Fruit fly (Drosophila melanogaster) whole organism, embryonic: ENCODE results near the gene CG13603.
A peak's percentile ranks its signal among the peaks of the same experiment; 100 is the strongest.

Source experiments
- Ada2b ChIP-seq: fragments of 200-800 bp; sonication (Bioruptor generic); IDR thresholded peaks from 2 replicates; pipeline ENCODE4 v1.3.6; 2022; ENCODE audit warnings: missing biosample characterization, missing genetic modification characterization
- B-H2 ChIP-seq: fragments of 200-800 bp; sonication (Bioruptor generic); optimal IDR thresholded peaks from 2 replicates; lab custom pipeline; 2018; ENCODE audit warnings: missing biosample characterization, mild to moderate bottlenecking, missing genetic modification characterization
- CG11504 ChIP-seq: fragments of 200-800 bp; sonication (Bioruptor generic); optimal IDR thresholded peaks from 3 replicates; lab custom pipeline; 2019; ENCODE audit warnings: missing biosample characterization, mild to moderate bottlenecking, missing genetic modification characterization, moderate library complexity
- CG15601 ChIP-seq: fragments of 200-800 bp; sonication (Bioruptor generic); optimal IDR thresholded peaks from 3 replicates; lab custom pipeline; 2019; ENCODE audit warnings: missing biosample characterization, mild to moderate bottlenecking, missing genetic modification characterization, moderate library complexity
- CG16813 ChIP-seq: fragments of 200-800 bp; sonication (Bioruptor generic); IDR thresholded peaks from 3 replicates; pipeline ENCODE4 v1.3.6; 2022; ENCODE audit warnings: missing biosample characterization, missing genetic modification characterization; ENCODE audit not compliant: partially characterized antibody
- CG17186 ChIP-seq: fragments of 200-800 bp; sonication (Bioruptor generic); optimal IDR thresholded peaks from 3 replicates; lab custom pipeline; 2017; ENCODE audit warnings: missing biosample characterization, missing genetic modification reagents, missing genetic modification characterization
- CG17829 ChIP-seq: fragments of 200-800 bp; optimal IDR thresholded peaks from 2 replicates; lab custom pipeline; 2019; ENCODE audit warnings: missing biosample characterization, mild to moderate bottlenecking, missing genetic modification characterization, moderate library complexity
- CG18476 ChIP-seq: fragments of 200-800 bp; sonication (Bioruptor generic); optimal IDR thresholded peaks from 2 replicates; lab custom pipeline; 2016; ENCODE audit warnings: missing biosample characterization, mild to moderate bottlenecking, missing genetic modification characterization
- CG2712 ChIP-seq: fragments of 200-800 bp; optimal IDR thresholded peaks from 3 replicates; lab custom pipeline; 2019; ENCODE audit warnings: missing biosample characterization, mild to moderate bottlenecking, missing genetic modification characterization, moderate library complexity
- CG34224 ChIP-seq: fragments of 200-800 bp; sonication (Bioruptor generic); IDR thresholded peaks from 3 replicates; pipeline ENCODE4 v1.3.6; 2022; ENCODE audit warnings: missing biosample characterization, missing genetic modification characterization; ENCODE audit not compliant: partially characterized antibody
- CG3847 ChIP-seq: fragments of 200-800 bp; sonication (Bioruptor generic); IDR thresholded peaks from 2 replicates; pipeline ENCODE4 v1.3.6; 2022; ENCODE audit warnings: missing biosample characterization, missing genetic modification characterization
- CG43689 ChIP-seq: fragments of 200-800 bp; sonication (Bioruptor generic); IDR thresholded peaks from 2 replicates; pipeline ENCODE4 v1.3.6; 2022; ENCODE audit warnings: missing biosample characterization, missing genetic modification characterization
- CG5180 ChIP-seq: fragments of 200-800 bp; sonication (Bioruptor generic); optimal IDR thresholded peaks from 3 replicates; lab custom pipeline; 2017; ENCODE audit warnings: missing biosample characterization, missing genetic modification characterization, mild to moderate bottlenecking, moderate library complexity, missing genetic modification reagents
- CG7556 ChIP-seq: fragments of 200-800 bp; sonication (Bioruptor generic); optimal IDR thresholded peaks from 2 replicates; lab custom pipeline; 2017; ENCODE audit warnings: missing biosample characterization, mild to moderate bottlenecking, missing genetic modification characterization
- CkIIα-i1 ChIP-seq: fragments of 200-800 bp; sonication (Bioruptor generic); IDR thresholded peaks from 2 replicates; pipeline ENCODE4 v1.3.6; 2022; ENCODE audit warnings: missing biosample characterization, missing genetic modification characterization
- CoRest ChIP-seq: fragments of 200-800 bp; sonication (Bioruptor generic); optimal IDR thresholded peaks from 3 replicates; lab custom pipeline; 2018; ENCODE audit warnings: missing biosample characterization, mild to moderate bottlenecking, missing genetic modification characterization, moderate library complexity
- Hr3 ChIP-seq: fragments of 200-800 bp; sonication (Bioruptor generic); optimal IDR thresholded peaks from 3 replicates; lab custom pipeline; 2016; ENCODE audit warnings: missing biosample characterization, missing genetic modification characterization
- NFAT ChIP-seq: fragments of 200-800 bp; sonication (Bioruptor generic); IDR thresholded peaks from 2 replicates; pipeline ENCODE4 v1.3.6; 2022; ENCODE audit warnings: missing biosample characterization, missing genetic modification characterization
- Nf-YB ChIP-seq: fragments of 200-800 bp; sonication (Bioruptor generic); optimal IDR thresholded peaks from 3 replicates; lab custom pipeline; 2019; ENCODE audit warnings: missing biosample characterization, mild to moderate bottlenecking, missing genetic modification characterization, moderate library complexity
- Nf-YC ChIP-seq: fragments of 200-800 bp; optimal IDR thresholded peaks from 3 replicates; lab custom pipeline; 2019; ENCODE audit warnings: missing biosample characterization, mild to moderate bottlenecking, missing genetic modification characterization, moderate library complexity
- Opbp ChIP-seq: fragments of 200-800 bp; sonication (Bioruptor generic); IDR thresholded peaks from 3 replicates; pipeline ENCODE4 v1.3.6; 2022; ENCODE audit warnings: missing biosample characterization, missing genetic modification characterization; ENCODE audit not compliant: partially characterized antibody
- Rfx ChIP-seq: fragments of 200-800 bp; sonication (Bioruptor generic); IDR thresholded peaks from 2 replicates; pipeline ENCODE4 v1.3.6; 2022; ENCODE audit warnings: missing biosample characterization, missing genetic modification characterization
- Scr ChIP-seq: fragments of 200-800 bp; sonication (Bioruptor generic); IDR thresholded peaks from 2 replicates; pipeline ENCODE4 v1.3.6; 2022; ENCODE audit warnings: missing biosample characterization, missing genetic modification characterization; ENCODE audit not compliant: partially characterized antibody
- bcd ChIP-seq: fragments of 200-800 bp; sonication (Bioruptor generic); optimal IDR thresholded peaks from 2 replicates; lab custom pipeline; 2017; ENCODE audit warnings: missing biosample characterization, mild to moderate bottlenecking, missing genetic modification characterization
- cato ChIP-seq: fragments of 200-800 bp; sonication (Bioruptor generic); optimal IDR thresholded peaks from 2 replicates; lab custom pipeline; 2016; ENCODE audit warnings: missing biosample characterization, missing genetic modification characterization, borderline replicate concordance
- chif ChIP-seq, 2 experiments: fragments of 200-800 bp; sonication (Bioruptor generic); optimal IDR thresholded peaks; 3 replicates each; lab custom pipeline; 2016; ENCODE audit warnings: missing biosample characterization in 2 of 2, missing genetic modification characterization in 2 of 2
- chn ChIP-seq: fragments of 200-800 bp; sonication (Bioruptor generic); optimal IDR thresholded peaks from 2 replicates; lab custom pipeline; 2016; ENCODE audit warnings: missing biosample characterization, missing genetic modification characterization
- crol ChIP-seq: fragments of 200-800 bp; sonication (Bioruptor generic); IDR thresholded peaks from 2 replicates; pipeline ENCODE4 v1.3.6; 2022; ENCODE audit warnings: missing biosample characterization, missing genetic modification characterization
- emc ChIP-seq: fragments of 200-800 bp; sonication (Bioruptor generic); optimal IDR thresholded peaks from 2 replicates; lab custom pipeline; 2016; ENCODE audit warnings: missing biosample characterization, missing genetic modification characterization
- fru ChIP-seq: fragments of >200 bp; optimal IDR thresholded peaks from 2 replicates; lab custom pipeline; 2017
- gem ChIP-seq: fragments of 200-800 bp; sonication (Bioruptor generic); optimal IDR thresholded peaks from 2 replicates; lab custom pipeline; 2019; ENCODE audit warnings: missing biosample characterization, mild to moderate bottlenecking, missing genetic modification characterization, moderate library complexity
- gsb ChIP-seq: fragments of 200-800 bp; sonication (Bioruptor generic); IDR thresholded peaks from 2 replicates; pipeline ENCODE4 v1.3.6; 2022; ENCODE audit warnings: missing biosample characterization, missing genetic modification characterization
- hbn ChIP-seq: fragments of 200-800 bp; sonication (Bioruptor generic); IDR thresholded peaks from 2 replicates; pipeline ENCODE4 v1.3.6; 2022; ENCODE audit warnings: missing biosample characterization, missing genetic modification characterization; ENCODE audit not compliant: partially characterized antibody
- kah ChIP-seq: fragments of 200-800 bp; sonication (Bioruptor generic); optimal IDR thresholded peaks from 2 replicates; lab custom pipeline; 2018; ENCODE audit warnings: missing biosample characterization, mild to moderate bottlenecking, missing genetic modification characterization
- klu ChIP-seq: fragments of 200-800 bp; sonication (Bioruptor generic); IDR thresholded peaks from 2 replicates; pipeline ENCODE4 v1.3.6; 2022; ENCODE audit warnings: missing biosample characterization, missing genetic modification characterization
- lola ChIP-seq, 3 experiments: fragments of >200 bp in 2 of 3; fragments of 200-800 bp in 1 of 3; sonication (Bioruptor generic) in 1 of 3; optimal IDR thresholded peaks; 2 replicates each; lab custom pipeline; 2017 to 2019; ENCODE audit warnings: missing biosample characterization in 3 of 3, missing genetic modification characterization in 3 of 3, mild to moderate bottlenecking in 1 of 3, moderate library complexity in 1 of 3
- nmo ChIP-seq: fragments of 200-800 bp; sonication (Bioruptor generic); optimal IDR thresholded peaks from 2 replicates; lab custom pipeline; 2018; ENCODE audit warnings: missing biosample characterization, mild to moderate bottlenecking, missing genetic modification characterization, moderate library complexity
- odd ChIP-seq: fragments of 200-800 bp; sonication (Bioruptor generic); optimal IDR thresholded peaks from 2 replicates; lab custom pipeline; 2017; ENCODE audit warnings: missing biosample characterization, mild to moderate bottlenecking, missing genetic modification characterization
- pho ChIP-seq: fragments of 200-800 bp; sonication (Bioruptor generic); optimal IDR thresholded peaks from 2 replicates; lab custom pipeline; 2016; ENCODE audit warnings: missing biosample characterization, missing genetic modification characterization
- run ChIP-seq: fragments of 200-800 bp; sonication (Bioruptor generic); optimal IDR thresholded peaks from 3 replicates; lab custom pipeline; 2018; ENCODE audit warnings: missing biosample characterization, mild to moderate bottlenecking, missing genetic modification characterization
- salm ChIP-seq: fragments of 200-800 bp; sonication (Bioruptor generic); optimal IDR thresholded peaks from 2 replicates; lab custom pipeline; 2018; ENCODE audit warnings: missing biosample characterization, mild to moderate bottlenecking, missing genetic modification characterization
- sd ChIP-seq: fragments of 200-800 bp; sonication (Bioruptor generic); optimal IDR thresholded peaks from 3 replicates; lab custom pipeline; 2018; ENCODE audit warnings: missing biosample characterization, mild to moderate bottlenecking, missing genetic modification characterization, moderate library complexity
- seq ChIP-seq: fragments of 200-800 bp; sonication (Bioruptor generic); IDR thresholded peaks from 2 replicates; pipeline ENCODE4 v1.3.6; 2022; ENCODE audit warnings: missing biosample characterization, missing genetic modification characterization
- sna ChIP-seq: fragments of 200-800 bp; sonication (Bioruptor generic); IDR thresholded peaks from 2 replicates; pipeline ENCODE4 v1.3.6; 2022; ENCODE audit warnings: missing biosample characterization, missing genetic modification characterization; ENCODE audit not compliant: partially characterized antibody
- sqz ChIP-seq: fragments of 200-800 bp; sonication (Bioruptor generic); optimal IDR thresholded peaks from 3 replicates; lab custom pipeline; 2018; ENCODE audit warnings: missing biosample characterization, mild to moderate bottlenecking, missing genetic modification characterization
- stwl ChIP-seq: fragments of 200-800 bp; sonication (Bioruptor generic); optimal IDR thresholded peaks from 3 replicates; lab custom pipeline; 2018; ENCODE audit warnings: missing biosample characterization, mild to moderate bottlenecking, missing genetic modification characterization, moderate library complexity
- trem ChIP-seq: fragments of 200-800 bp; optimal IDR thresholded peaks from 3 replicates; lab custom pipeline; 2019; ENCODE audit warnings: missing biosample characterization, mild to moderate bottlenecking, missing genetic modification characterization, moderate library complexity
- tup ChIP-seq: fragments of 200-800 bp; sonication (Bioruptor generic); optimal IDR thresholded peaks from 2 replicates; lab custom pipeline; 2016; ENCODE audit warnings: missing biosample characterization, mild to moderate bottlenecking, missing genetic modification characterization, moderate library complexity
- wdn ChIP-seq: fragments of 200-800 bp; sonication (Bioruptor generic); IDR thresholded peaks from 2 replicates; pipeline ENCODE4 v1.3.6; 2022; ENCODE audit warnings: missing biosample characterization, missing genetic modification characterization

The CG13603 gene

DNA sequence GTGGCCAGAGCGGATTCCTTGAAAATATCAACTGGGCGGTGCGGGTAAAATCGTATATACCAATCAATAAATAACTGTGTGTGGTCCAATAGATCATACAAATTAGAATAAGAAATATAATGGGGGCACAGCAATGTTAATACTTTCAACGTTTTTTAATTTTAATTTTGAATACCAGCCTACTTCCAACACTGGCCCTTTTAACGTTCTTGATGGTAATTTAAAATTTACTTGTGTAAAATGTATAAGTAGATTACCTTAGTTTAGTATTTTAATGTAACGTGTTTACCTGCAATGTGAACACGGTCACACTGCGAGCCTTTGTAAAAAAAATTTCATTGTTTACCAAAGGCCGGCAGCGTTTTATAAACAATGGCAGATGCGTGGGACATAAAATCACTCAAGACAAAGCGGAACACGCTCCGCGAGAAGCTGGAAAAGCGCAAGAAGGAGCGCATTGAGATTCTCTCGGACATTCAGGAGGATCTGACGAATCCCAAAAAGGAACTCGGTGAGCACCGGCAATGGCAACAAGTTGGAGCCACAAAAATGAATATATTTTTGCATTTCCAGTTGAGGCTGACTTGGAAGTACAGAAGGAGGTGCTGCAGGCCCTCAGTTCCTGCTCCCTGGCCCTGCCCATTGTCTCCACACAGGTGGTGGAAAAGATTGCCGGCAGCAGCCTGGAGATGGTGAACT is 45.6 kb upstream of the CG13603 start, which contains the start of the genes KrT95D and Mettl3 (continued):
- TF ChIP-seq bcd: peak; percentile 2
- TF ChIP-seq tup (GFP tag; lab: Kevin White, UChicago): no peak
- peak; percentile 30; the same call in 1 of the 2 replicates for TF ChIP-seq CG3847 (GFP tag; lab: Robert Waterston, UW)
- TF ChIP-seq gsb (GFP tag; lab: Robert Waterston, UW): no peak
- peak; percentile 8 for TF ChIP-seq Rfx (GFP tag; lab: Robert Waterston, UW)
- TF ChIP-seq chif (GFP tag; optimal IDR thresholded peaks at IDR 0.05; lab: Kevin White, UChicago): no peak
- no peak for TF ChIP-seq crol (GFP tag; lab: Robert Waterston, UW)
- peak; percentile 93 for TF ChIP-seq stwl (tag; lab: Kevin White, UChicago)
- no peak for TF ChIP-seq NFAT
- TF ChIP-seq CkIIα-i1: no peak
- no peak for TF ChIP-seq hbn
- 0 out of 2 replicates have a peak, but pooled peaks have one; percentile 11 for TF ChIP-seq sna (GFP tag; lab: Robert Waterston, UW)
- TF ChIP-seq CG17829: peak; percentile 36
- TF ChIP-seq Opbp: no peak
- no peak for TF ChIP-seq odd (GFP tag; lab: Kevin White, UChicago)
- no peak for TF ChIP-seq fru (lab: Kevin White, UChicago)
- TF ChIP-seq B-H2: no peak
- no peak for TF ChIP-seq cato
- no peak for TF ChIP-seq CG5180 (GFP tag; lab: Kevin White, UChicago)
- peak; percentile 60 for TF ChIP-seq nmo (GFP tag; lab: Kevin White, UChicago)
- TF ChIP-seq CoRest: peak; percentile 41
- TF ChIP-seq CG34224 (GFP tag; lab: Robert Waterston, UW): peak; percentile 30; the same call in 1 of the 3 replicates
- no peak for TF ChIP-seq Hr3
- TF ChIP-seq sqz (GFP tag; lab: Kevin White, UChicago): peak; percentile 99
- TF ChIP-seq CG18476 (GFP tag; lab: Kevin White, UChicago): no peak
- TF ChIP-seq gem (tag; lab: Kevin White, UChicago): peak; percentile 32
- no peak for TF ChIP-seq chn (GFP tag; lab: Kevin White, UChicago)
- TF ChIP-seq seq (GFP tag; lab: Robert Waterston, UW): no peak
- peak; percentile 73 for TF ChIP-seq trem (tag; lab: Kevin White, UChicago)
- TF ChIP-seq Nf-YC (tag; lab: Kevin White, UChicago): peak; percentile 27
- TF ChIP-seq Scr (GFP tag; lab: Robert Waterston, UW): peak; percentile 11; the same call in 1 of the 2 replicates
- peak; percentile 18 for TF ChIP-seq kah (GFP tag; lab: Kevin White, UChicago)
- no peak for TF ChIP-seq run
- peak; percentile 37 for TF ChIP-seq CG2712 (tag; lab: Kevin White, UChicago)
- no peak for TF ChIP-seq emc (GFP tag; lab: Kevin White, UChicago)
- TF ChIP-seq CG7556 (GFP tag; lab: Kevin White, UChicago): no peak
- peak; percentile 94 for TF ChIP-seq CG11504 (tag; lab: Kevin White, UChicago)
- no peak for TF ChIP-seq salm (tag; lab: Kevin White, UChicago)
- peak in 1 of 3 experiments; percentile 19 for TF ChIP-seq lola (GFP tag; optimal IDR thresholded peaks at IDR 0.05; lab: Kevin White, UChicago)
- TF ChIP-seq Nf-YB (GFP tag; lab: Kevin White, UChicago): peak; percentile 23
- peak; percentile 14 for TF ChIP-seq pho (GFP tag; lab: Kevin White, UChicago)
- no peak for TF ChIP-seq Ada2b
- TF ChIP-seq CG15601 (tag; lab: Kevin White, UChicago): peak; percentile 44
- no peak for TF ChIP-seq klu (GFP tag; lab: Robert Waterston, UW)
- peak; percentile 24; the same call in 2 of the 3 replicates for TF ChIP-seq CG16813
- peak; percentile 38 for TF ChIP-seq CG17186 (GFP tag; lab: Kevin White, UChicago)
- no peak for TF ChIP-seq CG43689
- TF ChIP-seq wdn (GFP tag; lab: Robert Waterston, UW): no peak
- peak; percentile 34 for TF ChIP-seq sd (tag; lab: Kevin White, UChicago)
